3 fruit fly cellular contexts compared by ENCODE assay signal in the genomic region with DNA sequence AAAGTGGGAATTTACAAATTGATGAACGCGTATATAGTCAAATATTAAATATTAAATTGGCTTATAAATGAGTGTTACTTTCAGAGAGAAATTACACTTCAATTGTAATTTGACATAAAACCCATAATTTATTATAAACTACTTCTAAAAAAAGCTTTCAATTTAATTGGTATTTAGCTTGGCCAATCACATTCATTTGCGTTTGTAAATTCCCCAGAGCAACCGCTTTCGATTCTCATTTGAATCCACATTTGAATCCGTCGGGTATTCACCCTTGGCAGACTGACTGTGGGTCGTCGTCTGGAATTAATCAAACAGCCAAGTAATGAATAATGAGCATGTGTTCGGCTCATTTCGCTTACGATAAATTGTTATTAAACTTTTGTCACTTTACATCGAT.
A peak's percentile ranks its signal among the peaks of the same experiment; 100 is the strongest.
TF ChIP-seq lines count a peak whose summit lies in the region.

No protein-coding gene starts in this region.

- no peak for TF ChIP-seq CTCF in whole organism, embryonic (GFP tag; optimal IDR thresholded peaks at IDR 0.05; lab: Kevin White, UChicago)

TF ChIP-seq in whole organism, adult, 20 proteins besides CTCF, POLR2A, EP300 and RAD21:
- TF ChIP-seq CG11617 (GFP tag; optimal IDR thresholded peaks at IDR 0.05; lab: Kevin White, UChicago) (no peak), kay (GFP tag; lab: Kevin White, UChicago; ENCODE audit: borderline replicate concordance) (peak; percentile 83)

TF ChIP-seq in whole organism, embryonic, 481 proteins besides CTCF, POLR2A, EP300 and RAD21:
- TF ChIP-seq Nf-YB (GFP tag; optimal IDR thresholded peaks at IDR 0.05; lab: Kevin White, UChicago) (peak; percentile 6), fd102C (GFP tag; optimal IDR thresholded peaks at IDR 0.05; lab: Kevin White, UChicago) (no peak), aop (GFP tag; IDR thresholded peaks at IDR 0.05; lab: Robert Waterston, UW) (no peak), so (GFP tag; IDR thresholded peaks at IDR 0.05; lab: Robert Waterston, UW) (no peak), Med (GFP tag; lab: Kevin White, UChicago) (peak; percentile 14), slou (GFP tag; optimal IDR thresholded peaks at IDR 0.05; lab: Kevin White, UChicago) (no peak)
TF ChIP-seq in whole organism, embryonic: peak in this region for 2.

TF ChIP-seq in whole organism, wandering third instar larva, 38 proteins besides CTCF, POLR2A, EP300 and RAD21:
- no peak for TF ChIP-seq Dif (GFP tag; optimal IDR thresholded peaks at IDR 0.05; lab: Kevin White, UChicago; ENCODE audit: partially characterized antibody)
- no peak for TF ChIP-seq tai (GFP tag; optimal IDR thresholded peaks at IDR 0.05; lab: Kevin White, UChicago)
- TF ChIP-seq ey (GFP tag; optimal IDR thresholded peaks at IDR 0.05; lab: Kevin White, UChicago) = no peak
- TF ChIP-seq Abd-B (GFP tag; optimal IDR thresholded peaks at IDR 0.05; lab: Kevin White, UChicago) = no peak
- no peak for TF ChIP-seq Dfd (GFP tag; optimal IDR thresholded peaks at IDR 0.05; lab: Kevin White, UChicago)
- TF ChIP-seq Rel (GFP tag; optimal IDR thresholded peaks at IDR 0.05; lab: Kevin White, UChicago) = no peak
- TF ChIP-seq Rel (tag; optimal IDR thresholded peaks at IDR 0.05; lab: Kevin White, UChicago) = peak; percentile 74
